Fruit fly (Drosophila melanogaster) whole organism, pupa: ENCODE data around the gene CG9547.

Experiments used
- D1 ChIP-seq: fragments of 200-800 bp; sonication (Bioruptor generic); optimal IDR thresholded peaks from 2 replicates; lab custom pipeline; 2018; ENCODE audit warnings: missing biosample characterization, mild to moderate bottlenecking, missing genetic modification characterization, moderate library complexity
- Ets98B ChIP-seq: fragments of 200-800 bp; sonication (Bioruptor generic); IDR thresholded peaks from 2 replicates; pipeline ENCODE4 v1.3.6; 2022; ENCODE audit warnings: missing biosample characterization, missing genetic modification characterization
- Pif1A ChIP-seq: fragments of 200-800 bp; sonication (Bioruptor generic); optimal IDR thresholded peaks from 3 replicates; lab custom pipeline; 2016; ENCODE audit warnings: missing biosample characterization, missing genetic modification characterization

- TF ChIP-seq Ets98B (peak; percentile 62; the same call in 1 of the 2 replicates), Pif1A (peak; percentile 64), D1 (no peak)
These were observed 14.3 kb upstream of the CG9547 start for dm6 chr2L:6508666-6509065.
